Worm (Caenorhabditis elegans) whole organism, L1 larva: Measurements from ENCODE around the gene T23E7.2.
A peak's percentile ranks its signal among the peaks of the same experiment; 100 is the strongest.

ENCODE experiments used
- C04F5.9 ChIP-seq: sonication (generic microtip); optimal IDR thresholded peaks from 2 replicates; lab custom pipeline; 2016; ENCODE audit warnings: missing genetic modification characterization, missing compliant biosample characterization
- C16A3.4 ChIP-seq: fragments of 150-350 bp; optimal IDR thresholded peaks from 2 replicates; lab custom pipeline; 2014; ENCODE audit warnings: missing biosample characterization, missing genetic modification characterization
- C34B4.2 ChIP-seq: sonication (generic microtip); optimal IDR thresholded peaks from 2 replicates; lab custom pipeline; 2017; ENCODE audit warnings: mild to moderate bottlenecking, missing genetic modification characterization, missing compliant biosample characterization
- F16B12.6 ChIP-seq: fragments of 150-350 bp; optimal IDR thresholded peaks from 2 replicates; lab custom pipeline; 2014; ENCODE audit warnings: missing biosample characterization, missing genetic modification characterization
- aha-1 ChIP-seq: fragments of 150-350 bp; optimal IDR thresholded peaks from 2 replicates; lab custom pipeline; 2014; ENCODE audit warnings: missing biosample characterization, missing genetic modification characterization
- aly-2 ChIP-seq: fragments of 150-350 bp; optimal IDR thresholded peaks from 2 replicates; lab custom pipeline; 2014; ENCODE audit warnings: missing biosample characterization, missing genetic modification characterization
- ama-1 ChIP-seq: fragments of 150-350 bp; optimal IDR thresholded peaks from 2 replicates; lab custom pipeline; 2014
- blmp-1 ChIP-seq: fragments of 150-350 bp; optimal IDR thresholded peaks from 2 replicates; lab custom pipeline; 2014; ENCODE audit warnings: missing biosample characterization, missing genetic modification characterization
- ceh-63 ChIP-seq: fragments of 200-800 bp; sonication (Bioruptor generic); optimal IDR thresholded peaks from 2 replicates; lab custom pipeline; 2018; ENCODE audit warnings: mild to moderate bottlenecking, missing genetic modification characterization, missing compliant biosample characterization
- ceh-88 ChIP-seq: fragments of 200-800 bp; sonication (Bioruptor generic); IDR thresholded peaks from 2 replicates; pipeline ENCODE4 v1.3.6; 2022; ENCODE audit warnings: missing genetic modification characterization, missing compliant biosample characterization
- dpl-1 ChIP-seq, 3 experiments: fragments of 150-350 bp in 2 of 3; sonication (generic microtip) in 1 of 3; optimal IDR thresholded peaks; 2 replicates each; lab custom pipeline; 2014 to 2017; ENCODE audit warnings: missing biosample characterization in 3 of 3, missing genetic modification characterization in 3 of 3, missing genetic modification reagents in 3 of 3
- efl-1 ChIP-seq, 4 experiments: fragments of 150-350 bp; optimal IDR thresholded peaks in 3 of 4; peaks in 1 of 4; 1 replicate in 1 of 4; 2 replicates in 3 of 4; lab custom pipeline; 2014; ENCODE audit warnings: missing biosample characterization in 2 of 4, missing genetic modification characterization in 2 of 4, missing genetic modification reagents in 2 of 4
- egl-13 ChIP-seq: sonication (generic microtip); optimal IDR thresholded peaks from 2 replicates; lab custom pipeline; 2016; ENCODE audit warnings: missing genotype, missing genetic modification reagents, missing genetic modification characterization, missing compliant biosample characterization
- egl-27 ChIP-seq, 2 experiments: fragments of 150-350 bp in 1 of 2; sonication (generic microtip); optimal IDR thresholded peaks; 3 replicates each; lab custom pipeline; 2017 to 2018; ENCODE audit warnings: missing biosample characterization in 2 of 2, missing genetic modification characterization in 2 of 2, missing genetic modification reagents in 2 of 2
- elt-2 ChIP-seq: sonication (generic microtip); optimal IDR thresholded peaks from 2 replicates; lab custom pipeline; 2016; ENCODE audit warnings: missing genetic modification characterization, mild to moderate bottlenecking, inconsistent platforms, missing compliant biosample characterization, missing genetic modification reagents
- elt-3 ChIP-seq, 6 experiments: fragments of 150-350 bp in 1 of 6; sonication (generic microtip); optimal IDR thresholded peaks; 2 replicates each; lab custom pipeline; 2017 to 2018; ENCODE audit warnings: missing biosample characterization in 6 of 6, missing genetic modification characterization in 6 of 6, inconsistent platforms in 1 of 6
- fkh-10 ChIP-seq: sonication (generic microtip); optimal IDR thresholded peaks from 2 replicates; lab custom pipeline; 2017; ENCODE audit warnings: missing biosample characterization, missing genetic modification reagents, missing genetic modification characterization
- fkh-4 ChIP-seq: sonication (generic microtip); optimal IDR thresholded peaks from 2 replicates; lab custom pipeline; 2016; ENCODE audit warnings: missing compliant biosample characterization, missing genetic modification characterization, borderline replicate concordance
- fkh-8 ChIP-seq: sonication (generic microtip); optimal IDR thresholded peaks from 2 replicates; lab custom pipeline; 2016; ENCODE audit warnings: mild to moderate bottlenecking, missing genetic modification characterization, missing compliant biosample characterization
- fos-1 ChIP-seq: fragments of 150-350 bp; optimal IDR thresholded peaks from 2 replicates; lab custom pipeline; 2014; ENCODE audit warnings: missing biosample characterization, missing genetic modification characterization
- grh-1 ChIP-seq: fragments of 200-800 bp; sonication (Bioruptor generic); IDR thresholded peaks from 2 replicates; pipeline ENCODE4 v1.3.6; 2022; ENCODE audit warnings: missing genetic modification reagents, missing genetic modification characterization, missing compliant biosample characterization
- irx-1 ChIP-seq: sonication (generic microtip); optimal IDR thresholded peaks from 2 replicates; lab custom pipeline; 2016; ENCODE audit warnings: missing genetic modification characterization, missing compliant biosample characterization
- lin-13 ChIP-seq: fragments of 150-350 bp; optimal IDR thresholded peaks from 2 replicates; lab custom pipeline; 2014; ENCODE audit warnings: missing biosample characterization, missing genetic modification reagents, missing genetic modification characterization
- lin-14 ChIP-seq: fragments of 200-800 bp; sonication (Bioruptor generic); optimal IDR thresholded peaks from 2 replicates; lab custom pipeline; 2018; ENCODE audit warnings: mild to moderate bottlenecking, missing genetic modification characterization, moderate library complexity, missing compliant biosample characterization
- lin-35 ChIP-seq, 2 experiments: fragments of 150-350 bp; optimal IDR thresholded peaks; 2 replicates each; lab custom pipeline; 2014; ENCODE audit warnings: missing biosample characterization in 2 of 2, missing genetic modification characterization in 2 of 2, missing genetic modification reagents in 2 of 2
- lin-39 ChIP-seq: fragments of 150-350 bp; optimal IDR thresholded peaks from 2 replicates; lab custom pipeline; 2014; ENCODE audit warnings: missing biosample characterization, missing genetic modification reagents, missing genetic modification characterization
- lir-3 ChIP-seq: sonication (generic microtip); optimal IDR thresholded peaks from 2 replicates; lab custom pipeline; 2016; ENCODE audit warnings: mild to moderate bottlenecking, missing genetic modification characterization, moderate library complexity, missing compliant biosample characterization; ENCODE audit not compliant: poor library complexity
- mab-9 ChIP-seq: fragments of 200-800 bp; sonication (Bioruptor generic); IDR thresholded peaks from 2 replicates; pipeline ENCODE4 v1.3.6; 2022; ENCODE audit warnings: missing genetic modification reagents, missing genetic modification characterization, missing compliant biosample characterization
- mdl-1 ChIP-seq, 2 experiments: fragments of 150-350 bp; optimal IDR thresholded peaks; 2 replicates each; lab custom pipeline; 2014 to 2017; ENCODE audit warnings: missing biosample characterization in 2 of 2, missing genetic modification characterization in 2 of 2, inconsistent platforms in 1 of 2
- mep-1 ChIP-seq: fragments of 150-350 bp; optimal IDR thresholded peaks from 2 replicates; lab custom pipeline; 2014; ENCODE audit warnings: missing biosample characterization, missing genetic modification characterization
- nhr-20 ChIP-seq: sonication (generic microtip); optimal IDR thresholded peaks from 2 replicates; lab custom pipeline; 2016; ENCODE audit warnings: mild to moderate bottlenecking, missing genetic modification characterization, missing compliant biosample characterization
- nhr-28 ChIP-seq: fragments of 150-350 bp; optimal IDR thresholded peaks from 2 replicates; lab custom pipeline; 2014; ENCODE audit warnings: missing biosample characterization, missing genetic modification characterization
- nhr-47 ChIP-seq: sonication (generic microtip); optimal IDR thresholded peaks from 2 replicates; lab custom pipeline; 2016; ENCODE audit warnings: mild to moderate bottlenecking, missing genetic modification characterization, moderate library complexity, missing compliant biosample characterization
- nhr-71 ChIP-seq: sonication (generic microtip); optimal IDR thresholded peaks from 2 replicates; lab custom pipeline; 2016; ENCODE audit warnings: mild to moderate bottlenecking, missing genetic modification characterization, moderate library complexity, missing compliant biosample characterization
- nhr-77 ChIP-seq: fragments of 150-350 bp; optimal IDR thresholded peaks from 2 replicates; lab custom pipeline; 2014; ENCODE audit warnings: missing biosample characterization, missing genetic modification characterization
- nhr-84 ChIP-seq: sonication (generic microtip); optimal IDR thresholded peaks from 2 replicates; lab custom pipeline; 2017; ENCODE audit warnings: missing biosample characterization, missing genetic modification characterization
- nhr-85 ChIP-seq: sonication (generic microtip); peaks from one replicate; lab custom pipeline; 2016; ENCODE audit warnings: missing genetic modification characterization, inconsistent platforms, missing compliant biosample characterization
- nhr-90 ChIP-seq: sonication (generic microtip); optimal IDR thresholded peaks from 2 replicates; lab custom pipeline; 2016; ENCODE audit warnings: mild to moderate bottlenecking, missing genetic modification characterization, missing compliant biosample characterization; ENCODE audit not compliant: poor library complexity
- pqm-1 ChIP-seq: sonication (generic microtip); optimal IDR thresholded peaks from 3 replicates; lab custom pipeline; 2017; ENCODE audit warnings: missing biosample characterization, missing genetic modification characterization
- skn-1 ChIP-seq: fragments of 150-350 bp; optimal IDR thresholded peaks from 2 replicates; lab custom pipeline; 2014; ENCODE audit warnings: missing biosample characterization, missing genetic modification characterization
- snu-23 ChIP-seq: sonication (generic microtip); optimal IDR thresholded peaks from 2 replicates; lab custom pipeline; 2016; ENCODE audit warnings: missing genetic modification characterization, missing compliant biosample characterization
- sox-4 ChIP-seq: sonication (generic microtip); optimal IDR thresholded peaks from 2 replicates; lab custom pipeline; 2016; ENCODE audit warnings: missing genetic modification characterization, missing compliant biosample characterization
- tbx-2 ChIP-seq: sonication (generic microtip); optimal IDR thresholded peaks from 2 replicates; lab custom pipeline; 2016; ENCODE audit warnings: missing genetic modification characterization, missing compliant biosample characterization
- tlp-1 ChIP-seq: fragments of 150-350 bp; optimal IDR thresholded peaks from 2 replicates; lab custom pipeline; 2014; ENCODE audit warnings: missing biosample characterization, missing genetic modification characterization
- unc-130 ChIP-seq: fragments of 150-350 bp; optimal IDR thresholded peaks from 2 replicates; lab custom pipeline; 2017; ENCODE audit warnings: missing biosample characterization, missing genetic modification characterization, inconsistent platforms
- unc-98 ChIP-seq: fragments of 200-800 bp; sonication (Bioruptor generic); IDR thresholded peaks from 2 replicates; pipeline ENCODE4 v1.3.6; 2022; ENCODE audit warnings: missing genetic modification characterization, missing compliant biosample characterization
- xbp-1 ChIP-seq: sonication (generic microtip); optimal IDR thresholded peaks from 2 replicates; lab custom pipeline; 2016; ENCODE audit warnings: missing genetic modification characterization, missing compliant biosample characterization
- zag-1 ChIP-seq: fragments of 150-350 bp; optimal IDR thresholded peaks from 2 replicates; lab custom pipeline; 2014; ENCODE audit warnings: missing biosample characterization, missing genetic modification characterization
- ztf-11 ChIP-seq, 2 experiments: sonication (generic microtip); optimal IDR thresholded peaks; 2 replicates each; lab custom pipeline; 2016 to 2017; ENCODE audit warnings: missing genetic modification characterization in 2 of 2, missing biosample characterization in 1 of 2, missing compliant biosample characterization in 1 of 2
- ztf-4 ChIP-seq: fragments of 150-350 bp; optimal IDR thresholded peaks from 2 replicates; lab custom pipeline; 2014; ENCODE audit warnings: missing biosample characterization, missing genetic modification characterization

The T23E7.2 gene

DNA sequence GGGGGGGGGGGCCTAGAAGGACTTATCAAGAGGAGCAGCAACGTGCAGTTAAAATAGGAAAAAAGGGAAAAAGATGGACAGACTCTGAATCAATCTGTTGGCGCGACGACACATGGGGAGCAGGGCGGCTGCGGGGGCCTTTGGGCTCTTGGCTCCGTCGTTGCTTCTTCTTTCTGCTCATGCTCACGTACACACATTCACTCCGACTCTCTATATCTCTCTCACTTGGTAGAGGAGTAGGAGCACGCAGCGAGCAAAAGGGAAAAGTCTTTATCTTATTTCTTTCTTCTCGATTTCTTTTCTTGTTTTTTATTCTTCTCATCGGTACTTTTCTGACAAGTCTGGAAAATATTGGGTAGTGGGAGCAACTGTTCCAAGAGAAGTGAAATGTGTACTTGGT lies 42.5 kb upstream of the T23E7.2 start (continued):
- TF ChIP-seq tlp-1 (no peak), nhr-84 (tag; lab: Kevin White, UChicago) (no peak), ceh-63 (GFP tag; lab: Kevin White, UChicago) (no peak), C16A3.4 (tag; lab: Kevin White, UChicago) (no peak), elt-2 (tag; lab: Kevin White, UChicago) (no peak), blmp-1 (no peak), unc-98 (GFP tag; lab: Robert Waterston, UW) (no peak), lin-39 (tag; lab: Kevin White, UChicago) (no peak), C04F5.9 (tag; lab: Kevin White, UChicago) (no peak), ama-1 (lab: Kevin White, UChicago) (no peak), grh-1 (GFP tag; lab: Robert Waterston, UW) (no peak), aha-1 (no peak), nhr-77 (tag; lab: Kevin White, UChicago) (no peak), unc-130 (tag; lab: Kevin White, UChicago) (no peak), F16B12.6 (no peak), ceh-88 (GFP tag; lab: Robert Waterston, UW) (no peak), efl-1 (optimal IDR thresholded peaks at IDR 0.05; lab: Kevin White, UChicago) (no peak), efl-1 (GFP tag; optimal IDR thresholded peaks at IDR 0.05 in 1 of 2; lab: Kevin White, UChicago) (no peak), mab-9 (GFP tag; lab: Robert Waterston, UW) (no peak), zag-1 (tag; lab: Kevin White, UChicago) (no peak), mdl-1 (tag; optimal IDR thresholded peaks at IDR 0.05; lab: Kevin White, UChicago) (peak in 1 of 2 experiments; percentile 13), lin-14 (GFP tag; lab: Kevin White, UChicago) (peak; percentile 82), ztf-11 (tag; optimal IDR thresholded peaks at IDR 0.05; lab: Kevin White, UChicago) (no peak), xbp-1 (no peak), skn-1 (tag; lab: Kevin White, UChicago) (no peak), C34B4.2 (tag; lab: Kevin White, UChicago) (no peak), lir-3 (no peak), pqm-1 (tag; lab: Kevin White, UChicago) (no peak), egl-27 (tag; optimal IDR thresholded peaks at IDR 0.05; lab: Kevin White, UChicago) (no peak), fos-1 (tag; lab: Kevin White, UChicago) (no peak), fkh-10 (peak; percentile 61), fkh-4 (tag; lab: Kevin White, UChicago) (no peak)

DNA sequence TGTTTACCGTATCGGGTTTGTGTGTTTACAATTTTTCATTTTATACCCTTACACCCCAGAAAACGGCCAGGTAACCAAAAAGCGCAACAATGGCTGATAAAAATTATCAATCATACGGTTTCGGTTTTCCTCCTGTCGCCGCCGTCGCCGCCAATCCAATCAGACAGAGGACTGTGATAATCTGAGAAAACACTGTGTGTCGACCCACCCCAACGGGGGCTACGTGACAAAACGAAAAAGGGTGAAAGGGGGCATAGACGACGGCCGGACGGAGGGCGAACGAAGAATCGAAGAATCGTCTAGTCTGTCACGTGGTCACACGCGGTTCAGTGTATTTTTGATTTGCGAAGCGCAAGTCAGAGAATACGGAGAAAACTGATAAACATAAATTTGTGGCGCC lies 39.9 kb upstream of the T23E7.2 start:
- TF ChIP-seq irx-1 (tag; lab: Kevin White, UChicago) (peak; percentile 15), xbp-1 (peak; percentile 24), skn-1 (tag; lab: Kevin White, UChicago) (no peak), nhr-71 (tag; lab: Kevin White, UChicago) (peak; percentile 78), ceh-88 (GFP tag; lab: Robert Waterston, UW) (peak; percentile 44), ceh-63 (GFP tag; lab: Kevin White, UChicago) (no peak), fos-1 (tag; lab: Kevin White, UChicago) (no peak), efl-1 (optimal IDR thresholded peaks at IDR 0.05; lab: Kevin White, UChicago) (peak in 1 of 2 experiments; percentile 2), efl-1 (GFP tag; optimal IDR thresholded peaks at IDR 0.05 in 1 of 2; lab: Kevin White, UChicago) (no peak), lin-13 (GFP tag; lab: Kevin White, UChicago) (peak; percentile 16), lin-14 (GFP tag; lab: Kevin White, UChicago) (peak; percentile 83), egl-13 (no peak), fkh-8 (tag; lab: Kevin White, UChicago) (no peak), elt-3 (tag; optimal IDR thresholded peaks at IDR 0.05; lab: Kevin White, UChicago) (peak in 4 of 6 experiments; percentile 4 to 77 (median 58)), nhr-20 (tag; lab: Kevin White, UChicago) (peak; percentile 87), grh-1 (GFP tag; lab: Robert Waterston, UW) (peak; percentile 69), sox-4 (no peak), tbx-2 (tag; lab: Kevin White, UChicago) (peak; percentile 62), C04F5.9 (tag; lab: Kevin White, UChicago) (peak; percentile 9), nhr-47 (peak; percentile 62), elt-2 (tag; lab: Kevin White, UChicago) (peak; percentile 89), mep-1 (peak; percentile 9), ztf-4 (tag; lab: Kevin White, UChicago) (peak; percentile 20), snu-23 (GFP tag; lab: Kevin White, UChicago) (peak; percentile 69), aha-1 (peak; percentile 88), nhr-90 (peak; percentile 85), aly-2 (tag; lab: Kevin White, UChicago) (no peak), mdl-1 (tag; optimal IDR thresholded peaks at IDR 0.05; lab: Kevin White, UChicago) (peak in 1 of 2 experiments; percentile 83), dpl-1 (GFP tag; optimal IDR thresholded peaks at IDR 0.05; lab: Kevin White, UChicago) (peak in 1 of 3 experiments; percentile 27), C16A3.4 (tag; lab: Kevin White, UChicago) (no peak), nhr-85 (tag; lab: Kevin White, UChicago) (peak; percentile 91), nhr-28 (no peak), lin-35 (GFP tag; optimal IDR thresholded peaks at IDR 0.05; lab: Kevin White, UChicago) (peak in 1 of 2 experiments; percentile 66), unc-130 (tag; lab: Kevin White, UChicago) (peak; percentile 38)
